Worm (Caenorhabditis elegans) whole organism, L2 larva: ENCODE measurements around the gene W01D2.3.

Experiments used
- lin-13 ChIP-seq: fragments of 150-350 bp; optimal IDR thresholded peaks from 2 replicates; lab custom pipeline; 2014; ENCODE audit warnings: missing biosample characterization, missing genetic modification reagents, missing genetic modification characterization
- nhr-25 ChIP-seq: fragments of 150-350 bp; sonication (generic microtip); optimal IDR thresholded peaks from 3 replicates; lab custom pipeline; 2014; ENCODE audit warnings: missing biosample characterization, missing genetic modification characterization
- snpc-4 ChIP-seq: fragments of 150-350 bp; optimal IDR thresholded peaks from 2 replicates; lab custom pipeline; 2014; ENCODE audit warnings: missing biosample characterization, missing genetic modification characterization
- unc-55 ChIP-seq: fragments of 150-350 bp; sonication (generic microtip); optimal IDR thresholded peaks from 3 replicates; lab custom pipeline; 2014; ENCODE audit warnings: missing biosample characterization, missing genetic modification reagents, missing genetic modification characterization
- ztf-1 ChIP-seq: fragments of 200-800 bp; sonication (Bioruptor generic); conservative IDR thresholded peaks from 2 replicates; pipeline ENCODE4 v1.3.6; 2022; ENCODE audit warnings: missing genetic modification characterization, missing compliant biosample characterization

- TF ChIP-seq snpc-4 (tag; lab: Kevin White, UChicago) (no peak), unc-55 (GFP tag; lab: Kevin White, UChicago) (no peak), ztf-1 (GFP tag; lab: Robert Waterston, UW) (no peak), lin-13 (GFP tag; lab: Kevin White, UChicago) (no peak), nhr-25 (tag; lab: Kevin White, UChicago) (no peak)
Observed at ce11 chrII:14785906-14786305, 18.2 kb downstream of the W01D2.3 start, which contains the start of gene Y54E2A.9.
